Worm (Caenorhabditis elegans) whole organism, mixed stage, embryonic: ENCODE results near the gene mrpl-39.

Source experiments
- ceh-43 ChIP-seq: fragments of 200-800 bp; sonication (Bioruptor generic); optimal IDR thresholded peaks from 2 replicates; lab custom pipeline; 2018; ENCODE audit warnings: mild to moderate bottlenecking, missing genetic modification characterization, moderate library complexity, missing compliant biosample characterization
- elt-3 ChIP-seq: fragments of 150-350 bp; optimal IDR thresholded peaks from 2 replicates; lab custom pipeline; 2014; ENCODE audit warnings: missing biosample characterization, missing genetic modification characterization
- flh-1 ChIP-seq: fragments of 200-800 bp; sonication (Bioruptor generic); optimal IDR thresholded peaks from 2 replicates; lab custom pipeline; 2018; ENCODE audit warnings: mild to moderate bottlenecking, missing genetic modification characterization, moderate library complexity, missing compliant biosample characterization
- lin-13 ChIP-seq: fragments of 150-350 bp; optimal IDR thresholded peaks from 2 replicates; lab custom pipeline; 2014; ENCODE audit warnings: missing biosample characterization, missing genetic modification characterization
- mab-5 ChIP-seq: fragments of 150-350 bp; optimal IDR thresholded peaks from 2 replicates; lab custom pipeline; 2014; ENCODE audit warnings: missing biosample characterization, missing genetic modification characterization
- nhr-237 ChIP-seq: fragments of 150-350 bp; optimal IDR thresholded peaks from 2 replicates; lab custom pipeline; 2014; ENCODE audit warnings: missing biosample characterization, missing genetic modification characterization
- nhr-76 ChIP-seq: sonication (generic microtip); optimal IDR thresholded peaks from 2 replicates; lab custom pipeline; 2017; ENCODE audit warnings: missing biosample characterization, missing genetic modification characterization
- snpc-4 ChIP-seq: fragments of 150-350 bp; optimal IDR thresholded peaks from 2 replicates; lab custom pipeline; 2014; ENCODE audit warnings: missing biosample characterization, missing genetic modification characterization
- unc-120 ChIP-seq: sonication (generic microtip); optimal IDR thresholded peaks from 2 replicates; lab custom pipeline; 2017; ENCODE audit warnings: missing genetic modification characterization, missing compliant biosample characterization; ENCODE audit not compliant: poor library complexity, severe bottlenecking
- unc-39 ChIP-seq: fragments of 150-350 bp; optimal IDR thresholded peaks from 2 replicates; lab custom pipeline; 2014; ENCODE audit warnings: missing biosample characterization, missing genetic modification characterization
- unc-62 ChIP-seq: fragments of 150-350 bp; optimal IDR thresholded peaks from 2 replicates; lab custom pipeline; 2014; ENCODE audit warnings: missing biosample characterization, missing genetic modification reagents, missing genetic modification characterization
- zip-8 ChIP-seq: fragments of 150-350 bp; optimal IDR thresholded peaks from 2 replicates; lab custom pipeline; 2014; ENCODE audit warnings: missing biosample characterization, missing genetic modification characterization
- ztf-11 ChIP-seq: fragments of 150-350 bp; optimal IDR thresholded peaks from 2 replicates; lab custom pipeline; 2014; ENCODE audit warnings: missing biosample characterization, missing genetic modification characterization

DNA sequence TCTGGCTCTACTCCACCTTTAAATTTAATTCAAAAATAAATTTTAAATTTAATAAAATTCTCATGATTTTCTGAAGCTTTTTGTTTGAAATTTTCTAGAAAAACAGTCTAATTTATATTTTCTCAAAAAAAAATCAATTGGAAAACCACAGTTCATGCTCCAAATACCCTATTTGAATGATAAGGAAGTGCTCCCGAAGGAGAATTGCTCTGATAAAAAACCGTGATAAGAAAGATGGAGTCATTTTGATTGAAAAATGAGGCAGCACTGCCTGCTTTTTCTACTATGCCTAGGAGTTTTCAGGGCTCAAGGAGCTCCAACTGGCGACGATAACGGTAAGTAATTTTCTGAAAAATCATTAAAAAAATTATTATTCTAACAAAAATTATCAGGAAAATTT is 24.6 kb downstream of the mrpl-39 start, which contains the start of gene T10B5.7:
- TF ChIP-seq nhr-76 (tag; lab: Kevin White, UChicago) (no peak), flh-1 (GFP tag; lab: Kevin White, UChicago) (no peak), nhr-237 (no peak), ceh-43 (GFP tag; lab: Kevin White, UChicago) (no peak), unc-39 (tag; lab: Kevin White, UChicago) (no peak), zip-8 (no peak), lin-13 (tag; lab: Kevin White, UChicago) (no peak), ztf-11 (tag; lab: Kevin White, UChicago) (no peak), snpc-4 (no peak), unc-120 (tag; lab: Kevin White, UChicago) (no peak), mab-5 (tag; lab: Kevin White, UChicago) (no peak), unc-62 (GFP tag; lab: Kevin White, UChicago) (no peak), elt-3 (tag; lab: Kevin White, UChicago) (no peak)
